Fruit fly (Drosophila melanogaster) whole organism, wandering third instar larva: ENCODE results near the gene otu.
A peak's percentile ranks its signal among the peaks of the same experiment; 100 is the strongest.

Source experiments
- Abd-B ChIP-seq: fragments of >200 bp; optimal IDR thresholded peaks from 2 replicates; lab custom pipeline; 2017; ENCODE audit warnings: missing biosample characterization, missing genetic modification characterization
- CG32264 ChIP-seq: fragments of 200-800 bp; sonication (Bioruptor generic); optimal IDR thresholded peaks from 2 replicates; lab custom pipeline; 2016; ENCODE audit warnings: missing biosample characterization, missing genetic modification characterization
- CG9705 ChIP-seq: fragments of 200-800 bp; sonication (Bioruptor generic); optimal IDR thresholded peaks from 2 replicates; lab custom pipeline; 2018; ENCODE audit warnings: missing biosample characterization, mild to moderate bottlenecking, missing genetic modification characterization
- CrebA ChIP-seq: fragments of 200-800 bp; sonication (Bioruptor generic); optimal IDR thresholded peaks from 2 replicates; lab custom pipeline; 2016; ENCODE audit warnings: missing biosample characterization, mild to moderate bottlenecking, missing genetic modification characterization, borderline replicate concordance
- Dfd ChIP-seq: fragments of >200 bp; optimal IDR thresholded peaks from 2 replicates; lab custom pipeline; 2017; ENCODE audit warnings: missing biosample characterization, missing genetic modification characterization
- Dif ChIP-seq: fragments of 200-275, 200-300 bp; sonication (Bioruptor generic); optimal IDR thresholded peaks from 2 replicates; lab custom pipeline; 2018; ENCODE audit warnings: missing biosample characterization, missing genetic modification characterization; ENCODE audit not compliant: partially characterized antibody
- GATAd ChIP-seq: sonication (Bioruptor generic); optimal IDR thresholded peaks from 2 replicates; lab custom pipeline; 2016; ENCODE audit warnings: missing biosample characterization, missing genetic modification characterization
- HLH106 ChIP-seq: fragments of 200-800 bp; optimal IDR thresholded peaks from 3 replicates; lab custom pipeline; 2019; ENCODE audit warnings: missing biosample characterization, mild to moderate bottlenecking, missing genetic modification characterization, moderate library complexity
- Hnf4 ChIP-seq: fragments of 200-800 bp; sonication (Bioruptor generic); optimal IDR thresholded peaks from 2 replicates; lab custom pipeline; 2016; ENCODE audit warnings: missing biosample characterization, mild to moderate bottlenecking, missing genetic modification characterization
- Hr78 ChIP-seq: fragments of >200 bp; optimal IDR thresholded peaks from 2 replicates; lab custom pipeline; 2017; ENCODE audit warnings: missing biosample characterization, missing genetic modification characterization
- Hr83 ChIP-seq: fragments of 200-300 bp; sonication (Bioruptor generic); optimal IDR thresholded peaks from 2 replicates; lab custom pipeline; 2016; ENCODE audit warnings: missing biosample characterization, mild to moderate bottlenecking, missing genetic modification characterization, moderate library complexity; ENCODE audit not compliant: poor library complexity, severe bottlenecking
- Jra ChIP-seq: sonication (Bioruptor generic); optimal IDR thresholded peaks from 2 replicates; lab custom pipeline; 2016; ENCODE audit warnings: missing biosample characterization, missing genetic modification characterization
- Mio ChIP-seq: sonication (Bioruptor generic); optimal IDR thresholded peaks from 2 replicates; lab custom pipeline; 2016; ENCODE audit warnings: missing biosample characterization, missing genetic modification characterization
- Myc ChIP-seq: fragments of >200 bp; optimal IDR thresholded peaks from 2 replicates; lab custom pipeline; 2017
- N ChIP-seq: fragments of >200 bp; optimal IDR thresholded peaks from 2 replicates; lab custom pipeline; 2018; ENCODE audit warnings: missing biosample characterization, missing external identifiers, missing genetic modification characterization
- OdsH ChIP-seq: fragments of 200-800 bp; sonication (Bioruptor generic); optimal IDR thresholded peaks from 2 replicates; lab custom pipeline; 2016; ENCODE audit warnings: missing biosample characterization, mild to moderate bottlenecking, missing genetic modification characterization
- Rel ChIP-seq, 2 experiments: fragments of 200-800 bp; sonication (Bioruptor generic) in 1 of 2; optimal IDR thresholded peaks; 2 replicates in 1 of 2; 3 replicates in 1 of 2; lab custom pipeline; 2016 to 2019; ENCODE audit warnings: mild to moderate bottlenecking in 2 of 2, missing biosample characterization in 2 of 2, missing genetic modification characterization in 2 of 2, moderate library complexity in 1 of 2
- Sp1 ChIP-seq: fragments of 200-800 bp; sonication (Bioruptor generic); optimal IDR thresholded peaks from 3 replicates; lab custom pipeline; 2019; ENCODE audit warnings: missing biosample characterization, mild to moderate bottlenecking, missing genetic modification characterization, moderate library complexity
- Vsx2 ChIP-seq: fragments of 200-300, 225-300 bp; sonication (Bioruptor generic); optimal IDR thresholded peaks from 2 replicates; lab custom pipeline; 2018; ENCODE audit warnings: missing biosample characterization, missing genetic modification characterization; ENCODE audit not compliant: partially characterized antibody
- br ChIP-seq: fragments of 200-800 bp; sonication (Bioruptor generic); optimal IDR thresholded peaks from 2 replicates; lab custom pipeline; 2016; ENCODE audit warnings: missing biosample characterization, missing genetic modification characterization
- brk ChIP-seq: fragments of 200-800 bp; sonication (Bioruptor generic); optimal IDR thresholded peaks from 2 replicates; lab custom pipeline; 2016; ENCODE audit warnings: missing biosample characterization, mild to moderate bottlenecking, missing genetic modification characterization
- dl ChIP-seq, 2 experiments: fragments of 175-275, 200-275 bp in 1 of 2; fragments of 200-275 bp in 1 of 2; sonication (Bioruptor generic); optimal IDR thresholded peaks; lab custom pipeline; 2018; ENCODE audit warnings: mild to moderate bottlenecking in 2 of 2, missing biosample characterization in 2 of 2, missing genetic modification characterization in 2 of 2, moderate library complexity in 2 of 2; ENCODE audit not compliant: partially characterized antibody in 2 of 2, insufficient read depth in 1 of 2
- dmrt93B ChIP-seq: fragments of 200-800 bp; sonication (Bioruptor generic); optimal IDR thresholded peaks from 2 replicates; lab custom pipeline; 2018; ENCODE audit warnings: missing biosample characterization, mild to moderate bottlenecking, missing genetic modification characterization
- dsf ChIP-seq: sonication (Bioruptor generic); optimal IDR thresholded peaks from 2 replicates; lab custom pipeline; 2016; ENCODE audit warnings: missing biosample characterization, missing genetic modification characterization, borderline replicate concordance
- ey ChIP-seq: fragments of 200-800 bp; sonication (Bioruptor generic); optimal IDR thresholded peaks from 2 replicates; lab custom pipeline; 2016; ENCODE audit warnings: missing biosample characterization, missing genetic modification characterization
- foxo ChIP-seq, 2 experiments: fragments of 200-800 bp; sonication (Bioruptor generic); optimal IDR thresholded peaks; 2 replicates in 1 of 2; 3 replicates in 1 of 2; lab custom pipeline; 2016 to 2017; ENCODE audit warnings: missing biosample characterization in 2 of 2, missing genetic modification characterization in 2 of 2
- fru ChIP-seq: fragments of 200-800 bp; sonication (Bioruptor generic); optimal IDR thresholded peaks from 3 replicates; lab custom pipeline; 2016; ENCODE audit warnings: missing biosample characterization, mild to moderate bottlenecking, missing genetic modification characterization
- h ChIP-seq: fragments of 200-800 bp; sonication (Bioruptor generic); optimal IDR thresholded peaks from 3 replicates; lab custom pipeline; 2016; ENCODE audit warnings: missing biosample characterization, mild to moderate bottlenecking, missing genetic modification characterization
- jim ChIP-seq: fragments of 175-275, 200-325 bp; sonication (Bioruptor generic); optimal IDR thresholded peaks from 2 replicates; lab custom pipeline; 2016; ENCODE audit warnings: missing biosample characterization, mild to moderate bottlenecking, missing genetic modification characterization
- lola ChIP-seq: fragments of >200 bp; optimal IDR thresholded peaks from 2 replicates; lab custom pipeline; 2017; ENCODE audit warnings: missing biosample characterization, missing genetic modification characterization
- pan ChIP-seq: fragments of >200 bp; optimal IDR thresholded peaks from 2 replicates; lab custom pipeline; 2017
- psq ChIP-seq: fragments of 200-800 bp; sonication (Bioruptor generic); optimal IDR thresholded peaks from 3 replicates; lab custom pipeline; 2017; ENCODE audit warnings: missing biosample characterization, mild to moderate bottlenecking, missing genetic modification characterization, moderate library complexity
- rgr ChIP-seq: fragments of 200-800 bp; sonication (Bioruptor generic); optimal IDR thresholded peaks from 3 replicates; lab custom pipeline; 2016; ENCODE audit warnings: missing biosample characterization, mild to moderate bottlenecking, missing genetic modification characterization
- sage ChIP-seq: fragments of 200-800 bp; sonication (Bioruptor generic); optimal IDR thresholded peaks from 2 replicates; lab custom pipeline; 2016; ENCODE audit warnings: missing biosample characterization, mild to moderate bottlenecking, missing genetic modification characterization
- sv ChIP-seq: fragments of 200-800 bp; sonication (Bioruptor generic); optimal IDR thresholded peaks from 3 replicates; lab custom pipeline; 2016; ENCODE audit warnings: missing biosample characterization, missing genetic modification characterization
- tai ChIP-seq: sonication (Bioruptor generic); optimal IDR thresholded peaks from 2 replicates; lab custom pipeline; 2016; ENCODE audit warnings: missing biosample characterization, missing genetic modification characterization
- usp ChIP-seq: fragments of >200 bp; optimal IDR thresholded peaks from 2 replicates; lab custom pipeline; 2017; ENCODE audit warnings: missing biosample characterization, missing genetic modification characterization
- woc ChIP-seq: sonication (Bioruptor generic); optimal IDR thresholded peaks from 2 replicates; lab custom pipeline; 2016; ENCODE audit warnings: missing biosample characterization, mild to moderate bottlenecking, missing genetic modification characterization

otu gene

dm6 chrX:8489485-8489970 is at the start of gene otu:
Gene otu, minus strand, starts transcription at chrX:8489535.
- TF ChIP-seq usp (GFP tag; lab: Kevin White, UChicago), result no peak
- no peak for TF ChIP-seq woc (GFP tag; lab: Kevin White, UChicago)
- no peak for TF ChIP-seq h
- TF ChIP-seq tai (GFP tag; lab: Kevin White, UChicago), result no peak
- TF ChIP-seq brk (GFP tag; lab: Kevin White, UChicago), result no peak
- no peak for TF ChIP-seq CG32264 (GFP tag; lab: Kevin White, UChicago)
- TF ChIP-seq br, result no peak
- no peak for TF ChIP-seq Hnf4
- no peak for TF ChIP-seq dl (GFP tag; optimal IDR thresholded peaks at IDR 0.05; lab: Kevin White, UChicago; ENCODE audit: insufficient read depth in 1 of 2, partially characterized antibody in 2 of 2)
- TF ChIP-seq Myc (lab: Kevin White, UChicago), result no peak
- no peak for TF ChIP-seq Vsx2 (GFP tag; lab: Kevin White, UChicago)
- no peak for TF ChIP-seq lola (GFP tag; lab: Kevin White, UChicago)
- no peak for TF ChIP-seq psq (GFP tag; lab: Kevin White, UChicago)

DNA sequence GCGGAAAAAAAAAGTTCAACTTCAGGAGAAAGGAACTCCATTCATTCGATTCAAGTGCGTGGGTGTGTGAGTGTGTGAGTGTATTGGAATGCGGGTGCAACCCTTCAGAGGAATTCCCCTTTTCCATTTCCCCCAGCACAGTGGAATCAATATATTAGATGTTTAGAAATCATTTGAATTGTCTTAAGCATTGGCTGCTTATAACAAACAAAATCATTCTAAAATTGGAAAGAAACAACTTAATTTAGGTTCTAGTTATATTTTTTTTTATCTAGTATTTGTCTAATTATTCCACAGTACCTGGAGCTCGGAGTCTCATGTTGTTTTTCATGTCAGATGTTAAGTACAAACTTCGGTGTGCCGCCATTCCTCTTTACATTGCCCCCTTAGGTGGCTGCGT is 49.7 kb upstream of the otu start:
- TF ChIP-seq h (peak; percentile 31), HLH106 (tag; lab: Kevin White, UChicago) (peak; percentile 42), fru (GFP tag; lab: Kevin White, UChicago) (no peak), rgr (GFP tag; lab: Kevin White, UChicago) (peak; percentile 14), Myc (lab: Kevin White, UChicago) (no peak), dl (GFP tag; optimal IDR thresholded peaks at IDR 0.05; lab: Kevin White, UChicago; ENCODE audit: insufficient read depth in 1 of 2, partially characterized antibody in 2 of 2) (no peak), pan (no peak), Dfd (GFP tag; lab: Kevin White, UChicago) (no peak), Sp1 (peak; percentile 25)

dm6 chrX:8538182-8538581 is 48.8 kb upstream of the otu start:
- TF ChIP-seq fru (GFP tag; lab: Kevin White, UChicago) (peak; percentile 33), CrebA (GFP tag; lab: Kevin White, UChicago) (no peak), br (no peak), dmrt93B (GFP tag; lab: Kevin White, UChicago) (no peak), h (peak; percentile 17), Dfd (GFP tag; lab: Kevin White, UChicago) (no peak), Hnf4 (peak; percentile 21), woc (GFP tag; lab: Kevin White, UChicago) (no peak), Abd-B (no peak), pan (no peak), HLH106 (tag; lab: Kevin White, UChicago) (peak; percentile 23), psq (GFP tag; lab: Kevin White, UChicago) (no peak), ey (GFP tag; lab: Kevin White, UChicago) (peak; percentile 40), Dif (GFP tag; lab: Kevin White, UChicago) (no peak), Vsx2 (GFP tag; lab: Kevin White, UChicago) (no peak), CG9705 (GFP tag; lab: Kevin White, UChicago) (no peak), brk (GFP tag; lab: Kevin White, UChicago) (no peak), tai (GFP tag; lab: Kevin White, UChicago) (no peak), N (GFP tag; lab: Kevin White, UChicago) (no peak), CG32264 (GFP tag; lab: Kevin White, UChicago) (no peak), Hr83 (no peak), Rel (GFP tag; optimal IDR thresholded peaks at IDR 0.05; lab: Kevin White, UChicago) (no peak), Rel (tag; optimal IDR thresholded peaks at IDR 0.05; lab: Kevin White, UChicago) (no peak), Hr78 (GFP tag; lab: Kevin White, UChicago) (no peak), usp (GFP tag; lab: Kevin White, UChicago) (no peak), dsf (GFP tag; lab: Kevin White, UChicago) (no peak), sv (GFP tag; lab: Kevin White, UChicago) (no peak), Jra (no peak), lola (GFP tag; lab: Kevin White, UChicago) (no peak), Myc (lab: Kevin White, UChicago) (no peak), rgr (GFP tag; lab: Kevin White, UChicago) (peak; percentile 3), GATAd (GFP tag; lab: Kevin White, UChicago) (no peak), foxo (GFP tag; optimal IDR thresholded peaks at IDR 0.05; lab: Kevin White, UChicago) (peak in 1 of 2 experiments; percentile 46), OdsH (GFP tag; lab: Kevin White, UChicago) (no peak), Mio (no peak), sage (no peak), Sp1 (peak; percentile 22), jim (no peak), dl (GFP tag; optimal IDR thresholded peaks at IDR 0.05; lab: Kevin White, UChicago; ENCODE audit: insufficient read depth in 1 of 2, partially characterized antibody in 2 of 2) (no peak)
